Fruit fly (Drosophila melanogaster) whole organism, pupa: ENCODE data around the gene CG32243.

Experiments used
- CG10348 ChIP-seq: fragments of 200-800 bp; sonication (Bioruptor generic); IDR thresholded peaks from 2 replicates; pipeline ENCODE4 v1.3.6; 2022; ENCODE audit warnings: missing biosample characterization, missing genetic modification characterization
- CG12605 ChIP-seq: fragments of 200-800 bp; sonication (Bioruptor generic); IDR thresholded peaks from 2 replicates; pipeline ENCODE4 v1.3.6; 2022; ENCODE audit warnings: missing biosample characterization, missing genetic modification characterization
- CG14655 ChIP-seq: fragments of 200-800 bp; sonication (Bioruptor generic); optimal IDR thresholded peaks from 3 replicates; lab custom pipeline; 2017; ENCODE audit warnings: mild to moderate bottlenecking, missing biosample characterization, missing genetic modification reagents, missing genetic modification characterization
- CG8159 ChIP-seq: fragments of 200-800 bp; sonication (Bioruptor generic); optimal IDR thresholded peaks from 3 replicates; lab custom pipeline; 2018; ENCODE audit warnings: missing biosample characterization, mild to moderate bottlenecking, missing genetic modification characterization, moderate library complexity
- Pif1A ChIP-seq: fragments of 200-800 bp; sonication (Bioruptor generic); optimal IDR thresholded peaks from 3 replicates; lab custom pipeline; 2016; ENCODE audit warnings: missing biosample characterization, missing genetic modification characterization
- Pif1B ChIP-seq: fragments of 200-800 bp; sonication (Bioruptor generic); optimal IDR thresholded peaks from 3 replicates; lab custom pipeline; 2016; ENCODE audit warnings: missing biosample characterization, missing genetic modification characterization
- fd96Ca ChIP-seq: fragments of 200-800 bp; sonication (Bioruptor generic); IDR thresholded peaks from 3 replicates; pipeline ENCODE4 v1.3.6; 2022; ENCODE audit warnings: missing biosample characterization, missing genetic modification characterization
- gl ChIP-seq: fragments of 200-800 bp; sonication (Bioruptor generic); optimal IDR thresholded peaks from 2 replicates; lab custom pipeline; 2018; ENCODE audit warnings: missing biosample characterization, mild to moderate bottlenecking, missing genetic modification characterization

DNA sequence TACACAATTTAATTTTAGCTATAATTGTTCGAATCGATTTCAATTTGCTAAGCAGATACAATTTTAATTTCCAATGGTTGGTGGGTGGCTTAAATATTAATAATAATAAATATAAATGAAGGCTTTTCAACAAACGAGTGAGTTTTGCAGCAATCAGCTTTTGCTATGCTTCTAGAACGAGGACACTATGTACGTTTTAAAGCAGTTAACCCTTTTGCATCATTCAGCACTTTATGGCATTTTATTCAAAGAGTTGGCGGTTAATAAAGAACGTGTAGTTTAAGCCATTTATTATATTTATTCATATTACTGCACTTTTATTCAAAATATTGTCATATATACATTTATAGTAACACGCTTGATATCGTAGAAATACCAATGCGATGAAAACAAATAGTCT is 13.2 kb upstream of the CG32243 start:
- TF ChIP-seq Pif1A (no peak), CG14655 (no peak), fd96Ca (GFP tag; lab: Robert Waterston, UW) (no peak), gl (tag; lab: Kevin White, UChicago) (no peak), CG12605 (GFP tag; lab: Robert Waterston, UW) (no peak), CG10348 (no peak), Pif1B (GFP tag; lab: Kevin White, UChicago) (no peak), CG8159 (tag; lab: Kevin White, UChicago) (no peak)
